Fruit fly (Drosophila melanogaster) whole organism, embryonic: ENCODE data around the gene CG33298.

Experiments
- B-H1 ChIP-seq: fragments of 200-800 bp; sonication (Bioruptor generic); IDR thresholded peaks from 3 replicates; pipeline ENCODE4 v1.3.6; 2022; ENCODE audit warnings: missing biosample characterization, missing genetic modification characterization
- CG10431 ChIP-seq: fragments of 200-800 bp; sonication (Bioruptor generic); optimal IDR thresholded peaks from 3 replicates; lab custom pipeline; 2018; ENCODE audit warnings: missing biosample characterization, mild to moderate bottlenecking, missing genetic modification characterization
- CG12155 ChIP-seq: fragments of 200-800 bp; sonication (Bioruptor generic); optimal IDR thresholded peaks from 3 replicates; lab custom pipeline; 2016; ENCODE audit warnings: missing biosample characterization, missing genetic modification characterization
- CG12942 ChIP-seq: fragments of 200-800 bp; sonication (Bioruptor generic); optimal IDR thresholded peaks from 3 replicates; lab custom pipeline; 2016; ENCODE audit warnings: missing biosample characterization, missing genetic modification characterization
- CG13424 ChIP-seq: fragments of 200-800 bp; sonication (Bioruptor generic); optimal IDR thresholded peaks from 2 replicates; lab custom pipeline; 2019; ENCODE audit warnings: missing biosample characterization, mild to moderate bottlenecking, missing genetic modification characterization, moderate library complexity
- CG13775 ChIP-seq: fragments of 200-800 bp; sonication (Bioruptor generic); optimal IDR thresholded peaks from 3 replicates; lab custom pipeline; 2017; ENCODE audit warnings: missing biosample characterization, mild to moderate bottlenecking, missing genetic modification characterization
- CG13894 ChIP-seq: fragments of 200-800 bp; sonication (Bioruptor generic); optimal IDR thresholded peaks from 3 replicates; lab custom pipeline; 2018; ENCODE audit warnings: missing biosample characterization, mild to moderate bottlenecking, missing genetic modification characterization, moderate library complexity
- CG14441 ChIP-seq: fragments of 200-800 bp; sonication (Bioruptor generic); IDR thresholded peaks from 2 replicates; pipeline ENCODE4 v1.3.6; 2022; ENCODE audit warnings: missing biosample characterization, missing genetic modification characterization
- CG14710 ChIP-seq: fragments of 200-800 bp; sonication (Bioruptor generic); optimal IDR thresholded peaks from 3 replicates; lab custom pipeline; 2019; ENCODE audit warnings: missing biosample characterization, mild to moderate bottlenecking, missing genetic modification characterization, moderate library complexity
- CG16813 ChIP-seq: fragments of 200-800 bp; sonication (Bioruptor generic); IDR thresholded peaks from 3 replicates; pipeline ENCODE4 v1.3.6; 2022; ENCODE audit warnings: missing biosample characterization, missing genetic modification characterization; ENCODE audit not compliant: partially characterized antibody
- CG17328 ChIP-seq: fragments of 200-800 bp; sonication (Bioruptor generic); IDR thresholded peaks from 2 replicates; pipeline ENCODE4 v1.3.6; 2022; ENCODE audit warnings: missing biosample characterization, missing genetic modification characterization
- CG17912 ChIP-seq: fragments of 200-800 bp; sonication (Bioruptor generic); optimal IDR thresholded peaks from 2 replicates; lab custom pipeline; 2018; ENCODE audit warnings: missing biosample characterization, mild to moderate bottlenecking, missing genetic modification characterization
- CG18599 ChIP-seq: fragments of 200-800 bp; sonication (Bioruptor generic); optimal IDR thresholded peaks from 3 replicates; lab custom pipeline; 2017; ENCODE audit warnings: missing biosample characterization, missing genetic modification characterization, mild to moderate bottlenecking, moderate library complexity, missing genetic modification reagents
- CG2712 ChIP-seq: fragments of 200-800 bp; optimal IDR thresholded peaks from 3 replicates; lab custom pipeline; 2019; ENCODE audit warnings: missing biosample characterization, mild to moderate bottlenecking, missing genetic modification characterization, moderate library complexity
- CG31224 ChIP-seq: fragments of 200-800 bp; sonication (Bioruptor generic); IDR thresholded peaks from 2 replicates; pipeline ENCODE4 v1.3.6; 2022; ENCODE audit warnings: missing biosample characterization, missing genetic modification characterization
- CG3995 ChIP-seq: fragments of 200-800 bp; sonication (Bioruptor generic); optimal IDR thresholded peaks from 3 replicates; lab custom pipeline; 2016; ENCODE audit warnings: missing biosample characterization, missing genetic modification characterization
- CG4404 ChIP-seq: fragments of 200-800 bp; sonication (Bioruptor generic); IDR thresholded peaks from 2 replicates; pipeline ENCODE4 v1.3.6; 2022; ENCODE audit warnings: missing biosample characterization, missing genetic modification characterization
- CG6254 ChIP-seq: fragments of 200-800 bp; sonication (Bioruptor generic); optimal IDR thresholded peaks from 3 replicates; lab custom pipeline; 2017; ENCODE audit warnings: mild to moderate bottlenecking, missing biosample characterization, missing genetic modification reagents, missing genetic modification characterization
- CG7987 ChIP-seq: fragments of 200-800 bp; sonication (Bioruptor generic); optimal IDR thresholded peaks from 2 replicates; lab custom pipeline; 2018; ENCODE audit warnings: missing biosample characterization, mild to moderate bottlenecking, missing genetic modification characterization, moderate library complexity
- CG8089 ChIP-seq: fragments of 200-800 bp; sonication (Bioruptor generic); optimal IDR thresholded peaks from 3 replicates; lab custom pipeline; 2016; ENCODE audit warnings: missing biosample characterization, missing genetic modification characterization
- CG8765 ChIP-seq: fragments of 200-800 bp; sonication (Bioruptor generic); IDR thresholded peaks from 2 replicates; pipeline ENCODE4 v1.3.6; 2022; ENCODE audit warnings: missing biosample characterization, missing genetic modification characterization
- Camta ChIP-seq: fragments of 200-800 bp; sonication (Bioruptor generic); optimal IDR thresholded peaks from 2 replicates; lab custom pipeline; 2016; ENCODE audit warnings: missing biosample characterization, missing genetic modification characterization
- Deaf1 ChIP-seq: fragments of 200-800 bp; optimal IDR thresholded peaks from 3 replicates; lab custom pipeline; 2019; ENCODE audit warnings: missing biosample characterization, mild to moderate bottlenecking, missing genetic modification characterization, moderate library complexity
- Dll ChIP-seq: fragments of 200-800 bp; sonication (Bioruptor generic); IDR thresholded peaks from 4 replicates; pipeline ENCODE4 v1.3.6; 2022; ENCODE audit warnings: missing biosample characterization, missing genetic modification characterization; ENCODE audit not compliant: partially characterized antibody
- Elba2 ChIP-seq: fragments of 200-800 bp; sonication (Bioruptor generic); optimal IDR thresholded peaks from 3 replicates; lab custom pipeline; 2016; ENCODE audit warnings: missing biosample characterization, missing genetic modification characterization
- Gug ChIP-seq: fragments of 200-800 bp; sonication (Bioruptor generic); IDR thresholded peaks from 4 replicates; pipeline ENCODE4 v1.3.6; 2022; ENCODE audit warnings: missing biosample characterization, missing genetic modification characterization
- H2.0 ChIP-seq: fragments of 200-800 bp; sonication (Bioruptor generic); IDR thresholded peaks from 2 replicates; pipeline ENCODE4 v1.3.6; 2022; ENCODE audit warnings: missing biosample characterization, missing genetic modification characterization
- HLH54F ChIP-seq: fragments of 200-800 bp; sonication (Bioruptor generic); optimal IDR thresholded peaks from 3 replicates; lab custom pipeline; 2016; ENCODE audit warnings: missing biosample characterization, missing genetic modification characterization
- Hr3 ChIP-seq: fragments of 200-800 bp; sonication (Bioruptor generic); optimal IDR thresholded peaks from 3 replicates; lab custom pipeline; 2016; ENCODE audit warnings: missing biosample characterization, missing genetic modification characterization
- Hr78 ChIP-seq, 2 experiments: fragments of 200-800 bp in 1 of 2; fragments of >200 bp in 1 of 2; sonication (Bioruptor generic) in 1 of 2; optimal IDR thresholded peaks; 2 replicates each; lab custom pipeline; 2017 to 2019; ENCODE audit warnings: missing biosample characterization in 2 of 2, missing genetic modification characterization in 2 of 2, mild to moderate bottlenecking in 1 of 2, moderate library complexity in 1 of 2
- Opbp ChIP-seq: fragments of 200-800 bp; sonication (Bioruptor generic); IDR thresholded peaks from 3 replicates; pipeline ENCODE4 v1.3.6; 2022; ENCODE audit warnings: missing biosample characterization, missing genetic modification characterization; ENCODE audit not compliant: partially characterized antibody
- Poxn ChIP-seq: fragments of 200-800 bp; sonication (Bioruptor generic); IDR thresholded peaks from 2 replicates; pipeline ENCODE4 v1.3.6; 2022; ENCODE audit warnings: missing biosample characterization, missing genetic modification characterization
- Sox102F ChIP-seq: fragments of 200-800 bp; sonication (Bioruptor generic); optimal IDR thresholded peaks from 2 replicates; lab custom pipeline; 2018; ENCODE audit warnings: missing biosample characterization, mild to moderate bottlenecking, missing genetic modification characterization, moderate library complexity
- YL-1 ChIP-seq: fragments of 200-800 bp; sonication (Bioruptor generic); optimal IDR thresholded peaks from 3 replicates; lab custom pipeline; 2017; ENCODE audit warnings: missing biosample characterization, mild to moderate bottlenecking, missing genetic modification characterization
- aop ChIP-seq: fragments of 200-800 bp; sonication (Bioruptor generic); IDR thresholded peaks from 2 replicates; pipeline ENCODE4 v1.3.6; 2022; ENCODE audit warnings: missing biosample characterization, missing genetic modification characterization
- ara ChIP-seq: fragments of 200-800 bp; sonication (Bioruptor generic); IDR thresholded peaks from 2 replicates; pipeline ENCODE4 v1.3.6; 2022; ENCODE audit warnings: missing biosample characterization, missing genetic modification characterization
- bab2 ChIP-seq: fragments of 200-800 bp; sonication (Bioruptor generic); optimal IDR thresholded peaks from 2 replicates; lab custom pipeline; 2016; ENCODE audit warnings: missing biosample characterization, missing genetic modification characterization
- cg ChIP-seq: fragments of 200-800 bp; sonication (Bioruptor generic); optimal IDR thresholded peaks from 3 replicates; lab custom pipeline; 2019; ENCODE audit warnings: missing biosample characterization, mild to moderate bottlenecking, missing genetic modification characterization, moderate library complexity
- ci ChIP-seq: fragments of 200-800 bp; sonication (Bioruptor generic); IDR thresholded peaks from 3 replicates; pipeline ENCODE4 v1.3.6; 2022; ENCODE audit warnings: missing biosample characterization, missing genetic modification characterization
- da ChIP-seq: fragments of 200-800 bp; sonication (Bioruptor generic); optimal IDR thresholded peaks from 2 replicates; lab custom pipeline; 2016; ENCODE audit warnings: missing biosample characterization, missing genetic modification characterization
- fru ChIP-seq: fragments of >200 bp; optimal IDR thresholded peaks from 2 replicates; lab custom pipeline; 2017
- jumu ChIP-seq: fragments of 200-800 bp; sonication (Bioruptor generic); optimal IDR thresholded peaks from 3 replicates; lab custom pipeline; 2016; ENCODE audit warnings: missing biosample characterization, missing genetic modification characterization
- lola ChIP-seq, 3 experiments: fragments of >200 bp in 2 of 3; fragments of 200-800 bp in 1 of 3; sonication (Bioruptor generic) in 1 of 3; optimal IDR thresholded peaks; 2 replicates each; lab custom pipeline; 2017 to 2019; ENCODE audit warnings: missing biosample characterization in 3 of 3, missing genetic modification characterization in 3 of 3, mild to moderate bottlenecking in 1 of 3, moderate library complexity in 1 of 3
- maf-S ChIP-seq: fragments of 200-800 bp; sonication (Bioruptor generic); optimal IDR thresholded peaks from 2 replicates; lab custom pipeline; 2016; ENCODE audit warnings: missing biosample characterization, missing genetic modification characterization
- onecut ChIP-seq: fragments of 200-800 bp; sonication (Bioruptor generic); IDR thresholded peaks from 2 replicates; pipeline ENCODE4 v1.3.6; 2022; ENCODE audit warnings: missing biosample characterization, missing genetic modification characterization
- phol ChIP-seq: fragments of 200-800 bp; sonication (Bioruptor generic); optimal IDR thresholded peaks from 3 replicates; lab custom pipeline; 2018; ENCODE audit warnings: missing biosample characterization, mild to moderate bottlenecking, missing genetic modification characterization, moderate library complexity
- sens-2 ChIP-seq: fragments of 200-800 bp; sonication (Bioruptor generic); IDR thresholded peaks from 2 replicates; pipeline ENCODE4 v1.3.6; 2022; ENCODE audit warnings: missing biosample characterization, missing genetic modification characterization
- slbo ChIP-seq: fragments of 200-800 bp; sonication (Bioruptor generic); IDR thresholded peaks from 2 replicates; pipeline ENCODE4 v1.3.6; 2022; ENCODE audit warnings: missing biosample characterization, missing genetic modification characterization
- tll ChIP-seq, 2 experiments: fragments of 200-800 bp in 1 of 2; fragments of >200 bp in 1 of 2; sonication (Bioruptor generic) in 1 of 2; optimal IDR thresholded peaks; 2 replicates each; lab custom pipeline; 2017 to 2019; ENCODE audit warnings: missing biosample characterization in 2 of 2, missing genetic modification characterization in 2 of 2, mild to moderate bottlenecking in 1 of 2, moderate library complexity in 1 of 2
- tx ChIP-seq: fragments of 200-800 bp; sonication (Bioruptor generic); optimal IDR thresholded peaks from 2 replicates; lab custom pipeline; 2016; ENCODE audit warnings: missing biosample characterization, missing genetic modification characterization
- usp ChIP-seq: fragments of >200 bp; optimal IDR thresholded peaks from 2 replicates; lab custom pipeline; 2017; ENCODE audit warnings: missing biosample characterization, missing genetic modification characterization

CG33298 gene

dm6 chr2L:9525719-9526118 is 30.4 kb downstream of the CG33298 start:
- TF ChIP-seq jumu (GFP tag; lab: Kevin White, UChicago) (peak; percentile 47), Hr3 (peak; percentile 51), bab2 (GFP tag; lab: Kevin White, UChicago) (peak; percentile 93), usp (no peak), B-H1 (GFP tag; lab: Robert Waterston, UW) (peak; percentile 59; the same call in 1 of the 3 replicates), Hr78 (GFP tag; optimal IDR thresholded peaks at IDR 0.05; lab: Kevin White, UChicago) (peak in 1 of 2 experiments; percentile 46), CG14710 (tag; lab: Kevin White, UChicago) (peak; percentile 88), CG12155 (peak; percentile 45), CG13424 (peak; percentile 83), CG7987 (GFP tag; lab: Kevin White, UChicago) (peak; percentile 98), CG31224 (GFP tag; lab: Robert Waterston, UW) (peak; percentile 89), lola (GFP tag; optimal IDR thresholded peaks at IDR 0.05; lab: Kevin White, UChicago) (peak in 1 of 3 experiments; percentile 82), CG12942 (peak; percentile 89), Poxn (GFP tag; lab: Robert Waterston, UW) (no peak), Gug (GFP tag; lab: Robert Waterston, UW) (no peak), CG14441 (GFP tag; lab: Robert Waterston, UW) (peak; percentile 71), CG3995 (GFP tag; lab: Kevin White, UChicago) (peak; percentile 25), Deaf1 (peak; percentile 42), Dll (GFP tag; lab: Robert Waterston, UW) (no peak), Opbp (no peak), tx (peak; percentile 57), tll (GFP tag; optimal IDR thresholded peaks at IDR 0.05; lab: Kevin White, UChicago) (peak in 1 of 2 experiments; percentile 73), CG4404 (GFP tag; lab: Robert Waterston, UW) (no peak), da (GFP tag; lab: Kevin White, UChicago) (peak; percentile 68), phol (tag; lab: Kevin White, UChicago) (peak; percentile 7), CG17328 (peak; percentile 75), CG18599 (GFP tag; lab: Kevin White, UChicago) (peak; percentile 94), CG13775 (GFP tag; lab: Kevin White, UChicago) (peak; percentile 53), slbo (GFP tag; lab: Robert Waterston, UW) (no peak), H2.0 (GFP tag; lab: Robert Waterston, UW) (peak; percentile 81), CG13894 (tag; lab: Kevin White, UChicago) (peak; percentile 82), CG2712 (tag; lab: Kevin White, UChicago) (peak; percentile 83), Camta (GFP tag; lab: Kevin White, UChicago) (peak; percentile 73), maf-S (GFP tag; lab: Kevin White, UChicago) (peak; percentile 87), CG16813 (GFP tag; lab: Robert Waterston, UW) (no peak), cg (GFP tag; lab: Kevin White, UChicago) (peak; percentile 10), sens-2 (GFP tag; lab: Robert Waterston, UW) (no peak; the same call in 1 of the 2 replicates), onecut (GFP tag; lab: Robert Waterston, UW) (peak; percentile 84), CG8089 (GFP tag; lab: Kevin White, UChicago) (peak; percentile 90), YL-1 (GFP tag; lab: Kevin White, UChicago) (peak; percentile 95), fru (lab: Kevin White, UChicago) (no peak), HLH54F (peak; percentile 52), CG10431 (peak; percentile 95), CG17912 (GFP tag; lab: Kevin White, UChicago) (peak; percentile 92), CG8765 (GFP tag; lab: Robert Waterston, UW) (no peak), CG6254 (peak; percentile 91), ara (GFP tag; lab: Robert Waterston, UW) (peak; percentile 90), ci (GFP tag; lab: Robert Waterston, UW) (peak; percentile 93), Elba2 (no peak), Sox102F (GFP tag; lab: Kevin White, UChicago) (peak; percentile 64), aop (GFP tag; lab: Robert Waterston, UW) (0 out of 2 replicates have a peak, but pooled peaks have one; percentile 9)
